Fruit fly (Drosophila melanogaster) whole organism, embryonic: ENCODE measurements around the gene Larp7.

Experiments used
- Atf6 ChIP-seq: fragments of 200-800 bp; sonication (Bioruptor generic); IDR thresholded peaks from 2 replicates; pipeline ENCODE4 v1.3.6; 2022; ENCODE audit warnings: missing biosample characterization, missing genetic modification characterization
- Awh ChIP-seq: fragments of 200-800 bp; sonication (Bioruptor generic); IDR thresholded peaks from 2 replicates; pipeline ENCODE4, ENCODE4 v1.3.6; 2022; ENCODE audit warnings: missing biosample characterization, missing genetic modification characterization
- BEAF-32 ChIP-seq: fragments of 200-800 bp; sonication (Bioruptor generic); optimal IDR thresholded peaks from 3 replicates; lab custom pipeline; 2017; ENCODE audit warnings: missing biosample characterization, missing genetic modification characterization, mild to moderate bottlenecking, moderate library complexity, missing genetic modification reagents
- CG10431 ChIP-seq: fragments of 200-800 bp; sonication (Bioruptor generic); optimal IDR thresholded peaks from 3 replicates; lab custom pipeline; 2018; ENCODE audit warnings: missing biosample characterization, mild to moderate bottlenecking, missing genetic modification characterization
- CG11560 ChIP-seq: fragments of 200-800 bp; sonication (Bioruptor generic); IDR thresholded peaks from 3 replicates; pipeline ENCODE4 v1.3.6; 2022; ENCODE audit warnings: missing biosample characterization, missing genetic modification characterization
- CG13123 ChIP-seq: fragments of 200-800 bp; sonication (Bioruptor generic); optimal IDR thresholded peaks from 2 replicates; lab custom pipeline; 2016; ENCODE audit warnings: missing biosample characterization, missing genetic modification characterization
- CG14441 ChIP-seq: fragments of 200-800 bp; sonication (Bioruptor generic); IDR thresholded peaks from 2 replicates; pipeline ENCODE4 v1.3.6; 2022; ENCODE audit warnings: missing biosample characterization, missing genetic modification characterization
- CG15269 ChIP-seq: fragments of 200-800 bp; sonication (Bioruptor generic); optimal IDR thresholded peaks from 2 replicates; lab custom pipeline; 2018; ENCODE audit warnings: missing biosample characterization, mild to moderate bottlenecking, missing genetic modification characterization, moderate library complexity
- CG17612 ChIP-seq: fragments of 200-800 bp; sonication (Bioruptor generic); IDR thresholded peaks from 2 replicates; pipeline ENCODE4 v1.3.6; 2022; ENCODE audit warnings: missing biosample characterization, missing genetic modification characterization
- CG18262 ChIP-seq: fragments of 200-800 bp; optimal IDR thresholded peaks from 3 replicates; lab custom pipeline; 2019; ENCODE audit warnings: missing biosample characterization, mild to moderate bottlenecking, missing genetic modification characterization, moderate library complexity
- CG3163 ChIP-seq: fragments of 200-800 bp; sonication (Bioruptor generic); optimal IDR thresholded peaks from 3 replicates; lab custom pipeline; 2016; ENCODE audit warnings: missing biosample characterization, missing genetic modification characterization
- CG3838 ChIP-seq: fragments of 200-800 bp; sonication (Bioruptor generic); optimal IDR thresholded peaks from 3 replicates; lab custom pipeline; 2016; ENCODE audit warnings: missing biosample characterization, missing genetic modification characterization
- CG3847 ChIP-seq: fragments of 200-800 bp; sonication (Bioruptor generic); IDR thresholded peaks from 2 replicates; pipeline ENCODE4 v1.3.6; 2022; ENCODE audit warnings: missing biosample characterization, missing genetic modification characterization
- CG3995 ChIP-seq: fragments of 200-800 bp; sonication (Bioruptor generic); optimal IDR thresholded peaks from 3 replicates; lab custom pipeline; 2016; ENCODE audit warnings: missing biosample characterization, missing genetic modification characterization
- CG4707 ChIP-seq: fragments of 200-800 bp; sonication (Bioruptor generic); optimal IDR thresholded peaks from 2 replicates; lab custom pipeline; 2018; ENCODE audit warnings: missing biosample characterization, mild to moderate bottlenecking, missing genetic modification characterization, moderate library complexity
- CG4730 ChIP-seq: fragments of 200-800 bp; sonication (Bioruptor generic); IDR thresholded peaks from 2 replicates; pipeline ENCODE4 v1.3.6; 2022; ENCODE audit warnings: missing biosample characterization, missing genetic modification characterization
- CG7987 ChIP-seq: fragments of 200-800 bp; sonication (Bioruptor generic); optimal IDR thresholded peaks from 2 replicates; lab custom pipeline; 2018; ENCODE audit warnings: missing biosample characterization, mild to moderate bottlenecking, missing genetic modification characterization, moderate library complexity
- CG8290 ChIP-seq, 3 experiments: fragments of 200-800 bp; sonication (Bioruptor generic); optimal IDR thresholded peaks; 2 replicates each; lab custom pipeline; 2016 to 2019; ENCODE audit warnings: missing biosample characterization in 3 of 3, missing genetic modification characterization in 3 of 3, mild to moderate bottlenecking in 2 of 3, moderate library complexity in 1 of 3
- Chrac-16 ChIP-seq: fragments of 200-800 bp; sonication (Bioruptor generic); optimal IDR thresholded peaks from 3 replicates; lab custom pipeline; 2016; ENCODE audit warnings: missing biosample characterization, missing genetic modification characterization
- CoRest ChIP-seq: fragments of 200-800 bp; sonication (Bioruptor generic); optimal IDR thresholded peaks from 3 replicates; lab custom pipeline; 2018; ENCODE audit warnings: missing biosample characterization, mild to moderate bottlenecking, missing genetic modification characterization, moderate library complexity
- Dp ChIP-seq: fragments of 200-800 bp; sonication (Bioruptor generic); optimal IDR thresholded peaks from 2 replicates; lab custom pipeline; 2018; ENCODE audit warnings: missing biosample characterization, mild to moderate bottlenecking, missing genetic modification characterization, moderate library complexity
- Drgx ChIP-seq: fragments of 200-800 bp; sonication (Bioruptor generic); IDR thresholded peaks from 2 replicates; pipeline ENCODE4 v1.3.6; 2022; ENCODE audit warnings: missing biosample characterization, missing genetic modification characterization
- E2f1 ChIP-seq: fragments of 200-800 bp; sonication (Bioruptor generic); IDR thresholded peaks from 2 replicates; pipeline ENCODE4 v1.3.6; 2022; ENCODE audit warnings: missing biosample characterization, missing genetic modification characterization
- Elba2 ChIP-seq: fragments of 200-800 bp; sonication (Bioruptor generic); optimal IDR thresholded peaks from 3 replicates; lab custom pipeline; 2016; ENCODE audit warnings: missing biosample characterization, missing genetic modification characterization
- HLH54F ChIP-seq: fragments of 200-800 bp; sonication (Bioruptor generic); optimal IDR thresholded peaks from 3 replicates; lab custom pipeline; 2016; ENCODE audit warnings: missing biosample characterization, missing genetic modification characterization
- MESR4 ChIP-seq: fragments of 200-800 bp; sonication (Bioruptor generic); optimal IDR thresholded peaks from 2 replicates; lab custom pipeline; 2018; ENCODE audit warnings: missing biosample characterization, mild to moderate bottlenecking, missing genetic modification characterization, moderate library complexity
- Med ChIP-seq: fragments of 200-800 bp; sonication (Bioruptor generic); peaks from one replicate; lab custom pipeline; 2016; ENCODE audit warnings: missing biosample characterization, missing genetic modification characterization, mild to moderate bottlenecking, inconsistent platforms, moderate library complexity
- Nf-YC ChIP-seq: fragments of 200-800 bp; optimal IDR thresholded peaks from 3 replicates; lab custom pipeline; 2019; ENCODE audit warnings: missing biosample characterization, mild to moderate bottlenecking, missing genetic modification characterization, moderate library complexity
- Oli ChIP-seq: fragments of 200-800 bp; sonication (Bioruptor generic); optimal IDR thresholded peaks from 2 replicates; lab custom pipeline; 2018; ENCODE audit warnings: missing biosample characterization, mild to moderate bottlenecking, missing genetic modification characterization, moderate library complexity
- Rfx ChIP-seq: fragments of 200-800 bp; sonication (Bioruptor generic); IDR thresholded peaks from 2 replicates; pipeline ENCODE4 v1.3.6; 2022; ENCODE audit warnings: missing biosample characterization, missing genetic modification characterization
- Xbp1 ChIP-seq: fragments of 200-800 bp; sonication (Bioruptor generic); optimal IDR thresholded peaks from 3 replicates; lab custom pipeline; 2016; ENCODE audit warnings: missing biosample characterization, mild to moderate bottlenecking, missing genetic modification characterization
- bbx ChIP-seq: fragments of 200-800 bp; sonication (Bioruptor generic); IDR thresholded peaks from 2 replicates; pipeline ENCODE4 v1.3.6; 2022; ENCODE audit warnings: missing biosample characterization, missing genetic modification characterization; ENCODE audit not compliant: partially characterized antibody
- cg ChIP-seq: fragments of 200-800 bp; sonication (Bioruptor generic); optimal IDR thresholded peaks from 3 replicates; lab custom pipeline; 2019; ENCODE audit warnings: missing biosample characterization, mild to moderate bottlenecking, missing genetic modification characterization, moderate library complexity
- chn ChIP-seq: fragments of 200-800 bp; sonication (Bioruptor generic); optimal IDR thresholded peaks from 2 replicates; lab custom pipeline; 2016; ENCODE audit warnings: missing biosample characterization, missing genetic modification characterization
- crc ChIP-seq: fragments of 200-800 bp; sonication (Bioruptor generic); optimal IDR thresholded peaks from 2 replicates; lab custom pipeline; 2016; ENCODE audit warnings: missing biosample characterization, missing genetic modification characterization
- da ChIP-seq: fragments of 200-800 bp; sonication (Bioruptor generic); optimal IDR thresholded peaks from 2 replicates; lab custom pipeline; 2016; ENCODE audit warnings: missing biosample characterization, missing genetic modification characterization
- emc ChIP-seq: fragments of 200-800 bp; sonication (Bioruptor generic); optimal IDR thresholded peaks from 2 replicates; lab custom pipeline; 2016; ENCODE audit warnings: missing biosample characterization, missing genetic modification characterization
- fru ChIP-seq: fragments of >200 bp; optimal IDR thresholded peaks from 2 replicates; lab custom pipeline; 2017
- grau ChIP-seq: fragments of 200-800 bp; optimal IDR thresholded peaks from 3 replicates; lab custom pipeline; 2019; ENCODE audit warnings: missing biosample characterization, mild to moderate bottlenecking, missing genetic modification characterization, moderate library complexity
- insv ChIP-seq, 2 experiments: fragments of 200-800 bp; sonication (Bioruptor generic); optimal IDR thresholded peaks; 3 replicates each; lab custom pipeline; 2016 to 2018; ENCODE audit warnings: missing biosample characterization in 2 of 2, missing genetic modification characterization in 2 of 2
- jumu ChIP-seq: fragments of 200-800 bp; sonication (Bioruptor generic); optimal IDR thresholded peaks from 3 replicates; lab custom pipeline; 2016; ENCODE audit warnings: missing biosample characterization, missing genetic modification characterization
- kah ChIP-seq: fragments of 200-800 bp; sonication (Bioruptor generic); optimal IDR thresholded peaks from 2 replicates; lab custom pipeline; 2018; ENCODE audit warnings: missing biosample characterization, mild to moderate bottlenecking, missing genetic modification characterization
- nom ChIP-seq: fragments of 200-800 bp; sonication (Bioruptor generic); optimal IDR thresholded peaks from 2 replicates; lab custom pipeline; 2017; ENCODE audit warnings: missing biosample characterization, missing genetic modification characterization, mild to moderate bottlenecking, moderate library complexity, missing genetic modification reagents
- run ChIP-seq: fragments of 200-800 bp; sonication (Bioruptor generic); optimal IDR thresholded peaks from 3 replicates; lab custom pipeline; 2018; ENCODE audit warnings: missing biosample characterization, mild to moderate bottlenecking, missing genetic modification characterization
- scrt ChIP-seq: fragments of 200-800 bp; sonication (Bioruptor generic); optimal IDR thresholded peaks from 2 replicates; lab custom pipeline; 2018; ENCODE audit warnings: missing biosample characterization, mild to moderate bottlenecking, missing genetic modification characterization, moderate library complexity
- sens ChIP-seq: fragments of 200-800 bp; sonication (Bioruptor generic); peaks from one replicate; lab custom pipeline; 2016; ENCODE audit warnings: missing biosample characterization, missing genetic modification characterization
- stwl ChIP-seq: fragments of 200-800 bp; sonication (Bioruptor generic); optimal IDR thresholded peaks from 3 replicates; lab custom pipeline; 2018; ENCODE audit warnings: missing biosample characterization, mild to moderate bottlenecking, missing genetic modification characterization, moderate library complexity
- tna ChIP-seq: fragments of 200-800 bp; sonication (Bioruptor generic); IDR thresholded peaks from 2 replicates; pipeline ENCODE4 v1.3.6; 2022; ENCODE audit warnings: missing biosample characterization, missing genetic modification characterization; ENCODE audit not compliant: partially characterized antibody
- unpg ChIP-seq: fragments of 200-800 bp; sonication (Bioruptor generic); optimal IDR thresholded peaks from 3 replicates; lab custom pipeline; 2018; ENCODE audit warnings: missing biosample characterization, mild to moderate bottlenecking, missing genetic modification characterization, moderate library complexity

The Larp7 gene

dm6 chrX:9281998-9282644, 38.5 kb downstream of the Larp7 start:
- TF ChIP-seq Xbp1 (peak; percentile 33), Chrac-16 (GFP tag; lab: Kevin White, UChicago) (no peak), Elba2 (GFP tag; lab: Kevin White, UChicago) (peak; percentile 16), CoRest (no peak), scrt (GFP tag; lab: Kevin White, UChicago) (peak; percentile 88), Drgx (no peak), CG3838 (no peak), crc (GFP tag; lab: Kevin White, UChicago) (no peak), insv (GFP tag; optimal IDR thresholded peaks at IDR 0.05; lab: Kevin White, UChicago) (peak; percentile 35 to 90), CG15269 (no peak), CG7987 (GFP tag; lab: Kevin White, UChicago) (no peak), kah (GFP tag; lab: Kevin White, UChicago) (peak; percentile 39)

dm6 chrX:9282783-9283289, 39.2 kb downstream of the Larp7 start, which contains the start of gene c11.1:
TSS of gene c11.1 (minus strand) at chrX:9283117.
- TF ChIP-seq Dp (peak; percentile 66), HLH54F (GFP tag; lab: Kevin White, UChicago) (no peak), CG18262 (no peak), jumu (GFP tag; lab: Kevin White, UChicago) (no peak), CG14441 (GFP tag; lab: Robert Waterston, UW) (no peak), da (no peak), cg (GFP tag; lab: Kevin White, UChicago) (peak; percentile 35), stwl (tag; lab: Kevin White, UChicago) (peak; percentile 11), CG17612 (GFP tag; lab: Robert Waterston, UW) (no peak), BEAF-32 (GFP tag; lab: Kevin White, UChicago) (peak; percentile 52), unpg (GFP tag; lab: Kevin White, UChicago) (no peak), MESR4 (GFP tag; lab: Kevin White, UChicago) (peak; percentile 73), sens (peak; percentile 68), E2f1 (GFP tag; lab: Robert Waterston, UW) (no peak), Atf6 (GFP tag; lab: Robert Waterston, UW) (no peak), Awh (GFP tag; lab: Robert Waterston, UW) (no peak), fru (lab: Kevin White, UChicago) (no peak), CG4707 (GFP tag; lab: Kevin White, UChicago) (no peak), CG13123 (GFP tag; lab: Kevin White, UChicago) (no peak), CG4730 (no peak), CG3847 (peak; percentile 47; the same call in 1 of the 2 replicates), tna (no peak), run (tag; lab: Kevin White, UChicago) (no peak), Med (GFP tag; lab: Kevin White, UChicago) (peak; percentile 67), grau (tag; lab: Kevin White, UChicago) (peak; percentile 15), Nf-YC (peak; percentile 59), chn (GFP tag; lab: Kevin White, UChicago) (peak; percentile 31), Oli (tag; lab: Kevin White, UChicago) (no peak), nom (GFP tag; lab: Kevin White, UChicago) (peak; percentile 28), CG8290 (GFP tag; optimal IDR thresholded peaks at IDR 0.05; lab: Kevin White, UChicago) (peak; percentile 50), CG8290 (tag; optimal IDR thresholded peaks at IDR 0.05; lab: Kevin White, UChicago) (no peak), CG10431 (GFP tag; lab: Kevin White, UChicago) (no peak), CG11560 (tag; lab: Robert Waterston, UW) (peak; percentile 42; the same call in 1 of the 3 replicates), CG3995 (GFP tag; lab: Kevin White, UChicago) (no peak), bbx (GFP tag; lab: Robert Waterston, UW) (0 out of 2 replicates have a peak, but pooled peaks have one; percentile 40), Rfx (GFP tag; lab: Robert Waterston, UW) (peak; percentile 38; the same call in 1 of the 2 replicates), emc (GFP tag; lab: Kevin White, UChicago) (no peak), CG3163 (GFP tag; lab: Kevin White, UChicago) (peak; percentile 65)
